Fruit fly (Drosophila melanogaster): ENCODE results near the gene CG12121.

CG12121 gene

DNA sequence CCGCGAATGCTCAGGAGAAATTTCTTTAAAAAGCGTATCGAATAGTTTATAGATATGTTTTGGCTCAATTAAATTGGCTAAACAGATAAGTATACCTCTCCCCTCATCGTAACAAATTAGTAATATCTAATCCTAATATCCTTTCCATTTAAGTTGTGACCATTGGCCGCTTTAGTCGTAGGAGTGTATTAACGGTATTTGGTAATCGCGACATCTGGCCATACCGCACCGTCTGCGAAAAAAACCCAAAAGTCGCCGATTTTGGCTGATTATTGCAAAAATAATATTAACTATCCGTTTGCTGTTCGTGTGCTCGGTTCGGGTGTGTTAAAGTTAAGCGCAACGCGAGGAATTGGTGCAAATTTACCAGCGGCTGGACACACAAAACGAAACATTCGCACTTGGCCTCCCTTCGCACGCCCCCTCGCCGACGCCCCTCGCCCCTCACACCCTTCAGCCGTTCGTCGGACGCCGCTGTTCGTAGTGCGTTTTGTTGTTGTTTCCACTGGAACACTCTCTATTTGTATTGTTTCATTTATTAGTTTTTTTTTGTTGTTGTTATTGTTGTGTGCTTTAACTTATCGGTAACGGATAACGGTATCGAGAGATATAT lies 15.1 kb upstream of the CG12121 start, which contains the start of the genes amx and Dsor1 (continued):
- TF ChIP-seq CG6254 (GFP tag; optimal IDR thresholded peaks at IDR 0.05) (no peak), Nf-YC (tag; optimal IDR thresholded peaks at IDR 0.05) (peak; percentile 14), ttk (GFP tag; IDR thresholded peaks at IDR 0.05) (no peak), CG7372 (GFP tag; IDR thresholded peaks at IDR 0.05) (no peak), salm (tag; optimal IDR thresholded peaks at IDR 0.05) (no peak), twi (tag; optimal IDR thresholded peaks at IDR 0.05) (no peak), CG11398 (GFP tag; optimal IDR thresholded peaks at IDR 0.05) (no peak), CG8924 (tag; optimal IDR thresholded peaks at IDR 0.05) (no peak), dan (GFP tag; IDR thresholded peaks at IDR 0.05) (no peak), CG7271 (tag; optimal IDR thresholded peaks at IDR 0.05) (no peak), slou (GFP tag; optimal IDR thresholded peaks at IDR 0.05) (no peak), CG11456 (GFP tag; IDR thresholded peaks at IDR 0.05) (no peak), corto (GFP tag; optimal IDR thresholded peaks at IDR 0.05) (no peak), Doc2 (GFP tag; IDR thresholded peaks at IDR 0.05) (no peak), CG3995 (GFP tag; optimal IDR thresholded peaks at IDR 0.05) (peak; percentile 37), CG3407 (GFP tag; optimal IDR thresholded peaks at IDR 0.05) (no peak), CG13894 (tag; optimal IDR thresholded peaks at IDR 0.05) (no peak), CG32772 (GFP tag; IDR thresholded peaks at IDR 0.05) (no peak), Sox100B (GFP tag; optimal IDR thresholded peaks at IDR 0.05) (no peak), CG5180 (GFP tag; optimal IDR thresholded peaks at IDR 0.05) (no peak), CG6813 (GFP tag; optimal IDR thresholded peaks at IDR 0.05) (no peak), CG10267 (tag; optimal IDR thresholded peaks at IDR 0.05) (peak; percentile 12), CG4282 (GFP tag; optimal IDR thresholded peaks at IDR 0.05) (no peak), ewg (GFP tag; optimal IDR thresholded peaks at IDR 0.05) (no peak), Hey (tag; optimal IDR thresholded peaks at IDR 0.05) (no peak), CG18011 (GFP tag; optimal IDR thresholded peaks at IDR 0.05) (no peak), CG31224 (GFP tag; IDR thresholded peaks at IDR 0.05) (no peak), CG18764 (GFP tag; optimal IDR thresholded peaks at IDR 0.05) (no peak), Adf1 (GFP tag; IDR thresholded peaks at IDR 0.05) (peak; percentile 23; the same call in 1 of the 2 replicates), row (GFP tag; IDR thresholded peaks at IDR 0.05) (peak; percentile 72), Bdp1 (GFP tag; optimal IDR thresholded peaks at IDR 0.05) (no peak), CG10147 (GFP tag; optimal IDR thresholded peaks at IDR 0.05) (no peak), tll (GFP tag; optimal IDR thresholded peaks at IDR 0.05) (no peak), CG10654 (GFP tag; optimal IDR thresholded peaks at IDR 0.05) (no peak), H2.0 (GFP tag; IDR thresholded peaks at IDR 0.05) (no peak), bsh (GFP tag; optimal IDR thresholded peaks at IDR 0.05) (no peak), unc-4 (GFP tag; IDR thresholded peaks at IDR 0.05; ENCODE audit: partially characterized antibody) (no peak), NK7.1 (GFP tag; optimal IDR thresholded peaks at IDR 0.05) (no peak), CG2202 (tag; optimal IDR thresholded peaks at IDR 0.05) (no peak), fu2 (GFP tag; optimal IDR thresholded peaks at IDR 0.05) (no peak), CG1602 (GFP tag; optimal IDR thresholded peaks at IDR 0.05) (no peak), TFAM (GFP tag; optimal IDR thresholded peaks at IDR 0.05) (no peak), sqz (GFP tag; optimal IDR thresholded peaks at IDR 0.05) (peak; percentile 30), Sry-β (GFP tag; optimal IDR thresholded peaks at IDR 0.05) (no peak), h (optimal IDR thresholded peaks at IDR 0.05) (no peak), CG1529 (GFP tag; optimal IDR thresholded peaks at IDR 0.05) (no peak), Optix (GFP tag; IDR thresholded peaks at IDR 0.05) (no peak), CG4328 (GFP tag; optimal IDR thresholded peaks at IDR 0.05) (no peak), schlank (tag; optimal IDR thresholded peaks at IDR 0.05) (no peak), pho (GFP tag; optimal IDR thresholded peaks at IDR 0.05) (no peak), CG18476 (GFP tag; optimal IDR thresholded peaks at IDR 0.05) (no peak)

Measured in whole organism, embryonic.